Worm (Caenorhabditis elegans) whole organism, young adult: ENCODE results near the gene F56D3.1.

Experiments used
- B0336.3 ChIP-seq: fragments of 200-800 bp; sonication (Bioruptor generic); IDR thresholded peaks from 2 replicates; pipeline ENCODE4 v1.3.6; 2022; ENCODE audit warnings: missing genetic modification characterization, missing compliant biosample characterization
- akir-1 ChIP-seq: fragments of 200-800 bp; sonication (Bioruptor generic); optimal IDR thresholded peaks from 2 replicates; lab custom pipeline; 2018; ENCODE audit warnings: mild to moderate bottlenecking, missing genetic modification characterization, moderate library complexity, missing compliant biosample characterization
- cebp-2 ChIP-seq: fragments of 200-800 bp; sonication (Bioruptor generic); IDR thresholded peaks from 2 replicates; pipeline ENCODE4 v1.3.6; 2022; ENCODE audit warnings: missing genetic modification characterization, missing compliant biosample characterization
- ceh-58 ChIP-seq: fragments of 200-800 bp; sonication (Bioruptor generic); IDR thresholded peaks from 2 replicates; pipeline ENCODE4 v1.3.6; 2022; ENCODE audit warnings: missing genetic modification characterization, missing compliant biosample characterization
- ceh-91 ChIP-seq: fragments of 200-800 bp; sonication (Bioruptor generic); IDR thresholded peaks from 2 replicates; pipeline ENCODE4 v1.3.6; 2022; ENCODE audit warnings: missing genetic modification reagents, missing genetic modification characterization, missing compliant biosample characterization
- dox-1 ChIP-seq: fragments of 200-800 bp; sonication (Bioruptor generic); IDR thresholded peaks from 2 replicates; pipeline ENCODE4 v1.3.6; 2022; ENCODE audit warnings: missing genetic modification reagents, missing genetic modification characterization, missing compliant biosample characterization
- nfyb-1 ChIP-seq: fragments of 200-800 bp; sonication (Bioruptor generic); IDR thresholded peaks from 2 replicates; pipeline ENCODE4 v1.3.6; 2022; ENCODE audit warnings: missing genetic modification reagents, missing genetic modification characterization, missing compliant biosample characterization
- nhr-80 ChIP-seq: sonication (generic microtip); optimal IDR thresholded peaks from 2 replicates; lab custom pipeline; 2016; ENCODE audit warnings: missing genetic modification characterization, missing compliant biosample characterization

The F56D3.1 gene

DNA sequence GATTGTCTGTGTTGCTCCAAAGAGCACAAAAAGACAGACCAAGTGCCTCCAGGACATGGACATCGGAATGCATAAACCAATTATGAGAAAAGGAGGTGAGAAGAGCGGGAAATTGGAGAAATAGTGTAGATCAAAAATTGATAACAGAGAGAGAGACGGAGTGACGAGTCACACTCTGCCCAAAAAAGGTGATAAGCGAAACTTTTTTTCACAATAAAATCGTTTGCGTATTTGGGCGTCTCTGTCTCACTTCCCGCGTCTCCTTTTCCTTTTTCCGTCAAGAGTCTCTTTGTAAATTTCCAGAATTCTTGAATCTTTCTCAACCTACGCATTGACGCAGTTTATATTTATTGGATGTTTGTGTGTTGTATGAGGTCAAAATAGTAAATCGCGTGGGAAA, 48.0 kb downstream of the F56D3.1 start, which contains the start of gene mth-2:
Gene mth-2 (minus strand): TSS at position 188 of the 400 bp plus-strand sequence.
- TF ChIP-seq ceh-91 (GFP tag; lab: Robert Waterston, UW) (no peak), akir-1 (GFP tag; lab: Kevin White, UChicago) (no peak), dox-1 (GFP tag; lab: Robert Waterston, UW) (peak; percentile 63), nhr-80 (tag; lab: Kevin White, UChicago) (peak; percentile 94), ceh-58 (GFP tag; lab: Robert Waterston, UW) (no peak), B0336.3 (0 out of 2 replicates have a peak, but pooled peaks have one; percentile 34), nfyb-1 (GFP tag; lab: Robert Waterston, UW) (peak; percentile 34; the same call in 1 of the 2 replicates), cebp-2 (GFP tag; lab: Robert Waterston, UW) (no peak)
